Worm (Caenorhabditis elegans): ENCODE measurements around the gene Y38E10A.1.

ce11 chrII:12555579-12555978 lies 14.8 kb downstream of the Y38E10A.1 start, which contains the start of gene F49C5.11:
- TF ChIP-seq him-1 (tag; optimal IDR thresholded peaks at IDR 0.05) (no peak), W03F9.2 (tag; optimal IDR thresholded peaks at IDR 0.05) (no peak)
